Worm (Caenorhabditis elegans) whole organism, mixed stage, embryonic: Measurements from ENCODE around the gene T04C9.3.

Source experiments
- M03D4.4 ChIP-seq: sonication (generic microtip); optimal IDR thresholded peaks from 2 replicates; lab custom pipeline; 2017; ENCODE audit warnings: mild to moderate bottlenecking, missing genetic modification characterization, missing compliant biosample characterization
- bed-3 ChIP-seq: fragments of 200-800 bp; sonication (Bioruptor generic); optimal IDR thresholded peaks from 3 replicates; lab custom pipeline; 2018; ENCODE audit warnings: mild to moderate bottlenecking, missing genetic modification characterization, moderate library complexity, missing compliant biosample characterization
- blmp-1 ChIP-seq: fragments of 150-350 bp; optimal IDR thresholded peaks from 2 replicates; lab custom pipeline; 2014; ENCODE audit warnings: missing biosample characterization, missing genetic modification characterization
- ceh-39 ChIP-seq: fragments of 150-350 bp; optimal IDR thresholded peaks from 2 replicates; lab custom pipeline; 2014; ENCODE audit warnings: missing biosample characterization, missing genetic modification characterization
- ceh-43 ChIP-seq: fragments of 200-800 bp; sonication (Bioruptor generic); optimal IDR thresholded peaks from 2 replicates; lab custom pipeline; 2018; ENCODE audit warnings: mild to moderate bottlenecking, missing genetic modification characterization, moderate library complexity, missing compliant biosample characterization
- ceh-83 ChIP-seq: fragments of 200-800 bp; sonication (Bioruptor generic); optimal IDR thresholded peaks from 2 replicates; lab custom pipeline; 2018; ENCODE audit warnings: mild to moderate bottlenecking, missing genetic modification characterization, missing compliant biosample characterization
- ces-1 ChIP-seq: fragments of 150-350 bp; optimal IDR thresholded peaks from 2 replicates; lab custom pipeline; 2014; ENCODE audit warnings: missing biosample characterization, missing genetic modification reagents, missing genetic modification characterization
- cnd-1 ChIP-seq: fragments of 200-800 bp; sonication (Bioruptor generic); optimal IDR thresholded peaks from 2 replicates; lab custom pipeline; 2018; ENCODE audit warnings: mild to moderate bottlenecking, missing genetic modification characterization, missing compliant biosample characterization
- drap-1 ChIP-seq: fragments of 200-800 bp; sonication (Bioruptor generic); optimal IDR thresholded peaks from 3 replicates; lab custom pipeline; 2018; ENCODE audit warnings: mild to moderate bottlenecking, missing genetic modification characterization, missing compliant biosample characterization
- elt-1 ChIP-seq: sonication (generic microtip); optimal IDR thresholded peaks from 2 replicates; lab custom pipeline; 2017; ENCODE audit warnings: missing genetic modification characterization, mild to moderate bottlenecking, missing compliant biosample characterization, antibody characterized with exemption, moderate library complexity, borderline replicate concordance; ENCODE audit not compliant: insufficient read depth
- elt-3 ChIP-seq: fragments of 150-350 bp; optimal IDR thresholded peaks from 2 replicates; lab custom pipeline; 2014; ENCODE audit warnings: missing biosample characterization, missing genetic modification characterization
- flh-1 ChIP-seq: fragments of 200-800 bp; sonication (Bioruptor generic); optimal IDR thresholded peaks from 2 replicates; lab custom pipeline; 2018; ENCODE audit warnings: mild to moderate bottlenecking, missing genetic modification characterization, moderate library complexity, missing compliant biosample characterization
- ham-2 ChIP-seq: fragments of 200-800 bp; sonication (Bioruptor generic); optimal IDR thresholded peaks from 2 replicates; lab custom pipeline; 2018; ENCODE audit warnings: mild to moderate bottlenecking, missing genetic modification characterization, missing compliant biosample characterization
- hlh-1 ChIP-seq: fragments of 150-350 bp; optimal IDR thresholded peaks from 2 replicates; lab custom pipeline; 2014; ENCODE audit warnings: missing biosample characterization, missing genetic modification reagents, missing genetic modification characterization
- lin-13 ChIP-seq: fragments of 150-350 bp; optimal IDR thresholded peaks from 2 replicates; lab custom pipeline; 2014; ENCODE audit warnings: missing biosample characterization, missing genetic modification characterization
- lin-32 ChIP-seq: fragments of 200-800 bp; sonication (Bioruptor generic); optimal IDR thresholded peaks from 2 replicates; lab custom pipeline; 2018; ENCODE audit warnings: mild to moderate bottlenecking, missing genetic modification characterization, missing compliant biosample characterization
- lsy-2 ChIP-seq: fragments of 150-350 bp; optimal IDR thresholded peaks from 2 replicates; lab custom pipeline; 2014; ENCODE audit warnings: missing biosample characterization, missing genetic modification characterization
- mab-5 ChIP-seq: fragments of 150-350 bp; optimal IDR thresholded peaks from 2 replicates; lab custom pipeline; 2014; ENCODE audit warnings: missing biosample characterization, missing genetic modification characterization
- mep-1 ChIP-seq: fragments of 150-350 bp; optimal IDR thresholded peaks from 2 replicates; lab custom pipeline; 2017; ENCODE audit warnings: missing biosample characterization, missing genetic modification reagents, missing genetic modification characterization, inconsistent platforms
- mls-2 ChIP-seq: sonication (generic microtip); optimal IDR thresholded peaks from 2 replicates; lab custom pipeline; 2016; ENCODE audit warnings: mild to moderate bottlenecking, missing genetic modification characterization, moderate library complexity, missing compliant biosample characterization
- nhr-12 ChIP-seq: fragments of 150-350 bp; optimal IDR thresholded peaks from 2 replicates; lab custom pipeline; 2014; ENCODE audit warnings: missing biosample characterization, missing genetic modification characterization
- nhr-2 ChIP-seq: fragments of 150-350 bp; optimal IDR thresholded peaks from 2 replicates; lab custom pipeline; 2014; ENCODE audit warnings: missing biosample characterization, missing genetic modification characterization
- nhr-237 ChIP-seq: fragments of 150-350 bp; optimal IDR thresholded peaks from 2 replicates; lab custom pipeline; 2014; ENCODE audit warnings: missing biosample characterization, missing genetic modification characterization
- pha-4 ChIP-seq: fragments of 150-350 bp; optimal IDR thresholded peaks from 2 replicates; lab custom pipeline; 2018; ENCODE audit warnings: missing biosample characterization, missing genetic modification reagents, missing genetic modification characterization
- sem-2 ChIP-seq: fragments of 200-800 bp; sonication (Bioruptor generic); optimal IDR thresholded peaks from 2 replicates; lab custom pipeline; 2018; ENCODE audit warnings: mild to moderate bottlenecking, missing genetic modification characterization, missing compliant biosample characterization
- snpc-4 ChIP-seq: fragments of 150-350 bp; optimal IDR thresholded peaks from 2 replicates; lab custom pipeline; 2014; ENCODE audit warnings: missing biosample characterization, missing genetic modification characterization
- sptf-1 ChIP-seq: sonication (generic microtip); optimal IDR thresholded peaks from 2 replicates; lab custom pipeline; 2017; ENCODE audit warnings: mild to moderate bottlenecking, missing genetic modification characterization, moderate library complexity, missing compliant biosample characterization
- tbx-8 ChIP-seq: fragments of 200-800 bp; sonication (Bioruptor generic); optimal IDR thresholded peaks from 2 replicates; lab custom pipeline; 2018; ENCODE audit warnings: mild to moderate bottlenecking, missing genetic modification characterization, moderate library complexity, missing compliant biosample characterization
- unc-39 ChIP-seq: fragments of 150-350 bp; optimal IDR thresholded peaks from 2 replicates; lab custom pipeline; 2014; ENCODE audit warnings: missing biosample characterization, missing genetic modification characterization
- unc-62 ChIP-seq: fragments of 150-350 bp; optimal IDR thresholded peaks from 2 replicates; lab custom pipeline; 2014; ENCODE audit warnings: missing biosample characterization, missing genetic modification reagents, missing genetic modification characterization
- zip-8 ChIP-seq: fragments of 150-350 bp; optimal IDR thresholded peaks from 2 replicates; lab custom pipeline; 2014; ENCODE audit warnings: missing biosample characterization, missing genetic modification characterization
- ztf-11 ChIP-seq: fragments of 150-350 bp; optimal IDR thresholded peaks from 2 replicates; lab custom pipeline; 2014; ENCODE audit warnings: missing biosample characterization, missing genetic modification characterization

T04C9.3 gene

DNA sequence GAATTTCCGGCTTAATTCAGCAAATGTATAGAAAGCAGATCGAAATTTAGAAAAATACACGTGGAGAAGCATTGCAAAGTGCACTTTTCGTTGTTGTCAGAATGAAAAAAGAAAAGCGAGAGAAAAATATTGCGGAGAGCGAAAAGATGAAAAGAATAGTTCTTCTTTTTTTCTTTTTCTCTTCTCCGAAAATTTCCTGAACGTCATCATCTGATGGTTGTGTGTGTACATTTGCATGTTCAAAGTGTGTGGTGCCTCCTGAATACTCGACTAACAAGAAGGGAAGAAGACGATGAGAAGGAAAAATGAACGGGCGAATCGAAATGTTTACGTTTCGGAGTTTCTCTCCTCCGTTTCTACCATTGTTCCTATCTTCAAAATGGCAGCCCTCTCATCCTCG is 4.7 kb downstream of the T04C9.3 start:
- TF ChIP-seq elt-1 (tag; lab: Kevin White, UChicago) = no peak
- TF ChIP-seq elt-3 (tag; lab: Kevin White, UChicago) = no peak
- TF ChIP-seq nhr-237 (tag; lab: Kevin White, UChicago) = no peak
- TF ChIP-seq mls-2 (tag; lab: Kevin White, UChicago) = no peak
- TF ChIP-seq pha-4 (tag; lab: Kevin White, UChicago) = no peak
- TF ChIP-seq drap-1 (GFP tag; lab: Kevin White, UChicago) = no peak
- no peak for TF ChIP-seq lsy-2
- TF ChIP-seq ceh-43 = no peak
- TF ChIP-seq flh-1 (GFP tag; lab: Kevin White, UChicago) = no peak
- TF ChIP-seq ceh-83 (GFP tag; lab: Kevin White, UChicago) = no peak
- no peak for TF ChIP-seq nhr-12 (tag; lab: Kevin White, UChicago)
- TF ChIP-seq ztf-11 = no peak
- no peak for TF ChIP-seq lin-32 (GFP tag; lab: Kevin White, UChicago)
- no peak for TF ChIP-seq tbx-8 (GFP tag; lab: Kevin White, UChicago)
- no peak for TF ChIP-seq unc-39 (tag; lab: Kevin White, UChicago)
- no peak for TF ChIP-seq ham-2 (GFP tag; lab: Kevin White, UChicago)
- TF ChIP-seq sem-2 (GFP tag; lab: Kevin White, UChicago) = no peak
- no peak for TF ChIP-seq lin-13 (tag; lab: Kevin White, UChicago)
- TF ChIP-seq mep-1 = no peak
- no peak for TF ChIP-seq unc-62 (GFP tag; lab: Kevin White, UChicago)

DNA sequence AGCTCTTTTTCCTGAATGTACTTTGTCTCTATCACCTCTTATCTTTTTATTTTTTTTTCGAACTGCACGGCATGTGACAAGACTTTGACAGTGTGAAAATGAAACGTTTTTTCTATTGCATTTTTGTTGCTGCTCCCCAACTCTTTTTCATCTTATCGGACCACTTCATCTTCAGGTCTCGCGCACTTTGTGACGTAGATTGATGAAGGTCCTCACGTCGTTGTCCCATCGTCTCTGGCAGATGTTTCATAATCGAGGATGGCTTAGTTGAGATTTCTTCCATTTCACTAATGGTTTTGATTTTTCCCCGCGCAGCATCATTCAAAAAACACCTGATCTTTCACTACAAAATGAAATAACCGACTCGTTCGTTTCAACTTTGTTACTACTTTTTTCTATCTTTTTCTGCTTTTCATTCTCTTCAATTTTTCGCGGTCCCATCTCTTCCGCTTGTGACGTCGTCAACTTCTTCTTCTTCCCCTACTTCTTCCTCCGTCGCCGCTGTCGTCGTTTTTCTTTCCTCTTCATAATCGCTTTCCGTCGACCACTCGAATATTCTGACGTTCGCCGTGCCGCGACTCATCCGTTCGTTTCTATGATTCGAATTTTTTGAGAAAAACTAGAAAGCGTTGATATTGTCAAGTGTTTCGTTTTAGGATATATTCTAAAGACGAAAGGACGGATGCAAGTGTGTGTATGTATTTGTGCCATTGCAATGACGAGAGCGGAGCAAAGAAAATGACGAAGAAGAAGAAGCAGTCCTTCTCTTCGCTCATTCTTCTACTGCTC is 5.9 kb downstream of the T04C9.3 start, which contains the start of gene T04C9.2:
Gene T04C9.2, plus strand, starts transcription at position 739 of the 789 bp plus-strand sequence.
- TF ChIP-seq unc-62 (GFP tag; lab: Kevin White, UChicago) = peak; percentile 51
- peak; percentile 12 for TF ChIP-seq elt-1 (tag; lab: Kevin White, UChicago)
- no peak for TF ChIP-seq ceh-83 (GFP tag; lab: Kevin White, UChicago)

DNA sequence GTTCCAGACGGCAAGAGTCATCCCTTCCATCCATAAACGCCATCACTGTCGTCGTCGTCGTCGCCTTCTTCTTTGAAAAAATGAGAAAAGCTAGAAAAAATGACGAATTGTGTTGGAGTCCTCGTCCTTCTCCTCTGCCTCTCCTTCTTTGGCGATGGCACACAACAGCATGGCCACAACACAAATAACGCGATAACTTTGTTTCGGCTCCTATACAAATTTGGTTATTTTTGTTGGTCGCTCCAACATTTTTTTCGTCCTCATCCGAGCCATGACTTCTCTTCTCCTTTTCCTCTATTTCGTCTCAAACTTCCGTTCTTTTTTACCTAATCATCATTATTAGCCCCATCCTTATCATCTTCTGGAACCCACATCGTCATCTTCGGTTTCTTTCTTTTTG is 6.6 kb downstream of the T04C9.3 start:
- TF ChIP-seq nhr-237 (tag; lab: Kevin White, UChicago) (no peak), ces-1 (GFP tag; lab: Kevin White, UChicago) (peak; percentile 94), sptf-1 (tag; lab: Kevin White, UChicago) (peak; percentile 3)

DNA sequence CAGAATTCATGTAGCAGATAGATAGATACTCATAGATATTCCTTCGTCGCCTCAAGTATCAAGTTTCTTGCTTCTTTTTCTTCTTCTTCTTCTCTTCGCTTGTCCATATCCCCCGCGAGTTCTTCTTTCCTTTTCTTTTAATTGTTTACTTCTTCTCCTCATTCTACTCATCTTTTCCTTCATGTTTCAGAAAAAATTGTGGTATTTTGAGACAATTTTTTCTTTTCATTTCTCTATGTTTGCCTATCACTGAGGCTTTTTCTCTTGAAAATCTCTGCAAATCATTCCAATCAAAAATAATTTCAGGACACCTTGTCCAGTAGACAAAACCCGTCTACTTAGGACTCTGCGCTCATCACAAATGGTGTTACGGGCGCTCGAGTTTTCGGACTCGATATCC is 7.5 kb downstream of the T04C9.3 start, which contains the start of gene T04C9.1:
Gene T04C9.1, plus strand, starts transcription at position 301 of the 400 bp plus-strand sequence.
- TF ChIP-seq bed-3 (GFP tag; lab: Kevin White, UChicago) (no peak), M03D4.4 (tag; lab: Kevin White, UChicago) (no peak), zip-8 (tag; lab: Kevin White, UChicago) (no peak), flh-1 (GFP tag; lab: Kevin White, UChicago) (no peak), drap-1 (GFP tag; lab: Kevin White, UChicago) (no peak), cnd-1 (no peak), elt-1 (tag; lab: Kevin White, UChicago) (no peak), lin-32 (GFP tag; lab: Kevin White, UChicago) (no peak), ceh-83 (GFP tag; lab: Kevin White, UChicago) (no peak), mls-2 (tag; lab: Kevin White, UChicago) (no peak), lsy-2 (no peak), snpc-4 (tag; lab: Kevin White, UChicago) (no peak), blmp-1 (tag; lab: Kevin White, UChicago) (no peak), nhr-12 (tag; lab: Kevin White, UChicago) (no peak), elt-3 (tag; lab: Kevin White, UChicago) (no peak), nhr-2 (no peak), sem-2 (GFP tag; lab: Kevin White, UChicago) (no peak), ztf-11 (no peak)

DNA sequence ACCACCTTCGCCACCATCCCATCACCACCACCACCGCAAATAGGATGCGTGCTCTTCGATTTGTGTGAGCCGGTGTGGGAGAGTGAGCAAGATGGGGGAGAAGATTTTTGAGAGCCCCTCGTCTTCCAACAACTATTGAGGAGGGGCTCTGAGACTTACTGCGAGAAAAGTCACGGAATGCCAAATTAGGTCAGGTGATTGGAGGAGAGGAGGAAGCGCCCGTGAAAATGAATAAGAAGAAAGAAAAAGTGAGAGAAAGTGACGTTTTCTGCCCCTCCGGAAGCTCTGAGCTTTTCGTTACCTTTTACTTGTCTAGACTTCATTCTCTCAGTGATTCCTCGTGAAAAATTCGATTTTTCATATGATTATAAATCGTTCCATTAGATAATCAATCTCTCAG is 13.2 kb downstream of the T04C9.3 start:
- no peak for TF ChIP-seq nhr-237 (tag; lab: Kevin White, UChicago)
- no peak for TF ChIP-seq ceh-83 (GFP tag; lab: Kevin White, UChicago)
- no peak for TF ChIP-seq flh-1 (GFP tag; lab: Kevin White, UChicago)
- TF ChIP-seq ces-1 (GFP tag; lab: Kevin White, UChicago) = no peak
- no peak for TF ChIP-seq lin-32 (GFP tag; lab: Kevin White, UChicago)
- no peak for TF ChIP-seq cnd-1
- no peak for TF ChIP-seq mab-5
- no peak for TF ChIP-seq ceh-39
- no peak for TF ChIP-seq blmp-1 (tag; lab: Kevin White, UChicago)
- no peak for TF ChIP-seq unc-39 (tag; lab: Kevin White, UChicago)
- TF ChIP-seq lsy-2 = no peak
- no peak for TF ChIP-seq tbx-8 (GFP tag; lab: Kevin White, UChicago)
- no peak for TF ChIP-seq hlh-1
- no peak for TF ChIP-seq mls-2 (tag; lab: Kevin White, UChicago)
- TF ChIP-seq ham-2 (GFP tag; lab: Kevin White, UChicago) = no peak
- TF ChIP-seq nhr-2 = no peak
